Worm (Caenorhabditis elegans) whole organism, L2 larva: ENCODE data around the gene clec-132.
A peak's percentile ranks its signal among the peaks of the same experiment; 100 is the strongest.

ENCODE experiments used
- C34F6.9 ChIP-seq: fragments of 150-350 bp; optimal IDR thresholded peaks from 2 replicates; lab custom pipeline; 2014; ENCODE audit warnings: missing biosample characterization, missing genetic modification characterization
- R02D3.7 ChIP-seq: fragments of 150-350 bp; optimal IDR thresholded peaks from 2 replicates; lab custom pipeline; 2014; ENCODE audit warnings: missing biosample characterization, missing genetic modification characterization
- Y55F3AM.14 ChIP-seq: fragments of 200-800 bp; sonication (Bioruptor generic); optimal IDR thresholded peaks from 2 replicates; lab custom pipeline; 2018; ENCODE audit warnings: mild to moderate bottlenecking, missing genetic modification characterization, missing compliant biosample characterization
- ama-1 ChIP-seq: fragments of 150-350 bp; optimal IDR thresholded peaks from 2 replicates; lab custom pipeline; 2018; ENCODE audit warnings: inconsistent platforms
- blmp-1 ChIP-seq: sonication (generic microtip); optimal IDR thresholded peaks from 2 replicates; lab custom pipeline; 2017; ENCODE audit warnings: missing genetic modification characterization, mild to moderate bottlenecking, missing compliant biosample characterization, antibody characterized with exemption, moderate library complexity; ENCODE audit not compliant: insufficient read depth
- crh-2 ChIP-seq: sonication (generic microtip); optimal IDR thresholded peaks from 2 replicates; lab custom pipeline; 2017; ENCODE audit warnings: missing biosample characterization, missing genetic modification characterization
- dmd-4 ChIP-seq: sonication (generic microtip); optimal IDR thresholded peaks from 2 replicates; lab custom pipeline; 2017; ENCODE audit warnings: missing biosample characterization, missing genetic modification characterization
- egl-27 ChIP-seq: sonication (generic microtip); optimal IDR thresholded peaks from 3 replicates; lab custom pipeline; 2017; ENCODE audit warnings: missing biosample characterization, missing genetic modification reagents, missing genetic modification characterization
- elt-1 ChIP-seq: fragments of 150-350 bp; optimal IDR thresholded peaks from 2 replicates; lab custom pipeline; 2014; ENCODE audit warnings: missing biosample characterization, missing genetic modification characterization
- elt-3 ChIP-seq: sonication (generic microtip); optimal IDR thresholded peaks from 2 replicates; lab custom pipeline; 2017; ENCODE audit warnings: missing biosample characterization, missing genetic modification characterization
- fos-1 ChIP-seq: fragments of 150-350 bp; optimal IDR thresholded peaks from 2 replicates; lab custom pipeline; 2014; ENCODE audit warnings: missing biosample characterization, missing genetic modification characterization
- gmeb-1 ChIP-seq: fragments of 150-350 bp; optimal IDR thresholded peaks from 2 replicates; lab custom pipeline; 2014; ENCODE audit warnings: missing biosample characterization, missing genetic modification characterization
- lin-11 ChIP-seq: fragments of 150-350 bp; sonication (generic microtip); optimal IDR thresholded peaks from 2 replicates; lab custom pipeline; 2014; ENCODE audit warnings: missing biosample characterization, missing genetic modification characterization, inconsistent platforms, mixed read lengths
- lin-13 ChIP-seq: fragments of 150-350 bp; optimal IDR thresholded peaks from 2 replicates; lab custom pipeline; 2014; ENCODE audit warnings: missing biosample characterization, missing genetic modification reagents, missing genetic modification characterization
- lin-39 ChIP-seq: fragments of 150-350 bp; optimal IDR thresholded peaks from 2 replicates; lab custom pipeline; 2014; ENCODE audit warnings: missing biosample characterization, missing genetic modification reagents, missing genetic modification characterization
- mbf-1 ChIP-seq: sonication (generic microtip); optimal IDR thresholded peaks from 2 replicates; lab custom pipeline; 2017; ENCODE audit warnings: missing biosample characterization, missing genetic modification characterization
- mdl-1 ChIP-seq, 2 experiments: fragments of 150-350 bp in 1 of 2; sonication (generic microtip) in 1 of 2; optimal IDR thresholded peaks; 2 replicates each; lab custom pipeline; 2017; ENCODE audit warnings: missing biosample characterization in 2 of 2, missing genetic modification characterization in 2 of 2
- nhr-10 ChIP-seq: sonication (generic microtip); optimal IDR thresholded peaks from 2 replicates; lab custom pipeline; 2017; ENCODE audit warnings: missing biosample characterization, missing genetic modification characterization
- nhr-11 ChIP-seq: fragments of 150-350 bp; optimal IDR thresholded peaks from 2 replicates; lab custom pipeline; 2014; ENCODE audit warnings: missing biosample characterization, missing genetic modification characterization
- nhr-129 ChIP-seq: fragments of 150-350 bp; optimal IDR thresholded peaks from 2 replicates; lab custom pipeline; 2014; ENCODE audit warnings: missing biosample characterization, missing genetic modification characterization
- nhr-21 ChIP-seq: fragments of 150-350 bp; optimal IDR thresholded peaks from 2 replicates; lab custom pipeline; 2014; ENCODE audit warnings: missing biosample characterization, missing genetic modification characterization
- nhr-23 ChIP-seq: fragments of 150-350 bp; optimal IDR thresholded peaks from 2 replicates; lab custom pipeline; 2014; ENCODE audit warnings: missing biosample characterization, missing genetic modification reagents, missing genetic modification characterization
- nhr-237 ChIP-seq: fragments of 150-350 bp; optimal IDR thresholded peaks from 2 replicates; lab custom pipeline; 2014; ENCODE audit warnings: missing biosample characterization, missing genetic modification characterization
- nhr-6 ChIP-seq: fragments of 150-350 bp; optimal IDR thresholded peaks from 2 replicates; lab custom pipeline; 2014; ENCODE audit warnings: missing biosample characterization, missing genetic modification characterization
- nhr-77 ChIP-seq: fragments of 150-350 bp; optimal IDR thresholded peaks from 2 replicates; lab custom pipeline; 2014; ENCODE audit warnings: missing biosample characterization, missing genetic modification characterization
- peb-1 ChIP-seq: fragments of 150-350 bp; optimal IDR thresholded peaks from 2 replicates; lab custom pipeline; 2014; ENCODE audit warnings: missing biosample characterization, missing genetic modification characterization
- sem-4 ChIP-seq: fragments of 150-350 bp; optimal IDR thresholded peaks from 2 replicates; lab custom pipeline; 2014; ENCODE audit warnings: missing biosample characterization, missing genetic modification reagents, missing genetic modification characterization
- snpc-4 ChIP-seq: fragments of 150-350 bp; optimal IDR thresholded peaks from 2 replicates; lab custom pipeline; 2014; ENCODE audit warnings: missing biosample characterization, missing genetic modification characterization
- unc-39 ChIP-seq: fragments of 150-350 bp; optimal IDR thresholded peaks from 2 replicates; lab custom pipeline; 2014; ENCODE audit warnings: missing biosample characterization, missing genetic modification characterization
- unc-55 ChIP-seq: fragments of 150-350 bp; sonication (generic microtip); optimal IDR thresholded peaks from 3 replicates; lab custom pipeline; 2014; ENCODE audit warnings: missing biosample characterization, missing genetic modification reagents, missing genetic modification characterization
- unc-62 ChIP-seq: fragments of 150-350 bp; optimal IDR thresholded peaks from 2 replicates; lab custom pipeline; 2014; ENCODE audit warnings: missing biosample characterization, missing genetic modification reagents, missing genetic modification characterization
- zag-1 ChIP-seq: fragments of 150-350 bp; optimal IDR thresholded peaks from 2 replicates; lab custom pipeline; 2014; ENCODE audit warnings: missing biosample characterization, missing genetic modification characterization
- ztf-1 ChIP-seq: fragments of 200-800 bp; sonication (Bioruptor generic); conservative IDR thresholded peaks from 2 replicates; pipeline ENCODE4 v1.3.6; 2022; ENCODE audit warnings: missing genetic modification characterization, missing compliant biosample characterization
- ztf-11 ChIP-seq: sonication (generic microtip); optimal IDR thresholded peaks from 2 replicates; lab custom pipeline; 2017; ENCODE audit warnings: missing biosample characterization, missing genetic modification characterization
- ztf-4 ChIP-seq: fragments of 150-350 bp; optimal IDR thresholded peaks from 2 replicates; lab custom pipeline; 2014; ENCODE audit warnings: missing biosample characterization, missing genetic modification characterization

The clec-132 gene

ce11 chrII:3576742-3577141 lies at the start of gene clec-132:
Gene clec-132, plus strand, starts transcription at chrII:3577042.
- TF ChIP-seq lin-11 (tag; lab: Kevin White, UChicago), result no peak
- no peak for TF ChIP-seq ztf-4 (tag; lab: Kevin White, UChicago)
- no peak for TF ChIP-seq egl-27 (tag; lab: Kevin White, UChicago)
- no peak for TF ChIP-seq fos-1 (tag; lab: Kevin White, UChicago)
- TF ChIP-seq nhr-21 (tag; lab: Kevin White, UChicago), result no peak
- TF ChIP-seq nhr-23 (tag; lab: Kevin White, UChicago), result no peak
- TF ChIP-seq C34F6.9 (tag; lab: Kevin White, UChicago), result no peak
- TF ChIP-seq nhr-6 (tag; lab: Kevin White, UChicago), result no peak
- TF ChIP-seq nhr-237 (tag; lab: Kevin White, UChicago), result no peak
- TF ChIP-seq zag-1, result no peak
- TF ChIP-seq ama-1, result no peak
- TF ChIP-seq dmd-4, result no peak
- TF ChIP-seq unc-55 (GFP tag; lab: Kevin White, UChicago), result no peak
- TF ChIP-seq elt-3 (tag; lab: Kevin White, UChicago), result no peak
- no peak for TF ChIP-seq unc-62 (GFP tag; lab: Kevin White, UChicago)

DNA sequence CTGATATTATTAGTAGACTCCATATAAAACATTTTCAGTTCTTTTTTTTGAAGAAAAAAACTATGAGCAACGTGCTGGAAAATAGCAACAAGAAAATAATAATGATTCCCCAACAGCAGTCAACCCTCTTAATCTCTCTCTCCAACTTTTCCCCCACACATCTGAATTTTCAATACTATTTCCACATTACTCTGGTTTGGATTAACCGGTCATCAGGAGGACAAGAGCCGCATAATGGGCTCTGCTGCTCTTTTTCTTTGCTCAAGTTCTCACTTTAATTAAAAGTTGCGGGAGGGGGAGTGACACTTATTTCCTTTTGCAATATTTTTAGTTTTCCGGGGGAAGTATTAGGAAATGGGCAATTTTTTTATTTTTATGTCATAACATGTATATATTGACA lies 49.4 kb upstream of the clec-132 start:
- TF ChIP-seq lin-13 (GFP tag; lab: Kevin White, UChicago) (no peak), nhr-23 (tag; lab: Kevin White, UChicago) (no peak), crh-2 (no peak), elt-1 (tag; lab: Kevin White, UChicago) (no peak), C34F6.9 (tag; lab: Kevin White, UChicago) (no peak), blmp-1 (no peak), zag-1 (no peak), lin-39 (no peak), snpc-4 (tag; lab: Kevin White, UChicago) (no peak), nhr-10 (tag; lab: Kevin White, UChicago) (no peak), nhr-237 (tag; lab: Kevin White, UChicago) (no peak), mbf-1 (no peak), ztf-1 (GFP tag; lab: Robert Waterston, UW) (no peak), unc-39 (tag; lab: Kevin White, UChicago) (no peak), lin-11 (tag; lab: Kevin White, UChicago) (no peak), nhr-77 (tag; lab: Kevin White, UChicago) (no peak), ztf-11 (tag; lab: Kevin White, UChicago) (no peak)

- peak; percentile 7 for TF ChIP-seq C34F6.9 (tag; lab: Kevin White, UChicago)
- no peak for TF ChIP-seq nhr-129 (tag; lab: Kevin White, UChicago)
- no peak for TF ChIP-seq ztf-11 (tag; lab: Kevin White, UChicago)
- TF ChIP-seq nhr-23 (tag; lab: Kevin White, UChicago), result no peak
- TF ChIP-seq lin-13 (GFP tag; lab: Kevin White, UChicago), result no peak
- TF ChIP-seq blmp-1, result no peak
- no peak for TF ChIP-seq lin-39
- TF ChIP-seq R02D3.7, result no peak
Observed at ce11 chrII:3528256-3528655, 48.6 kb upstream of the clec-132 start, which contains the start of gene ncs-6. Gene ncs-6, minus strand, starts transcription at chrII:3528516.

DNA sequence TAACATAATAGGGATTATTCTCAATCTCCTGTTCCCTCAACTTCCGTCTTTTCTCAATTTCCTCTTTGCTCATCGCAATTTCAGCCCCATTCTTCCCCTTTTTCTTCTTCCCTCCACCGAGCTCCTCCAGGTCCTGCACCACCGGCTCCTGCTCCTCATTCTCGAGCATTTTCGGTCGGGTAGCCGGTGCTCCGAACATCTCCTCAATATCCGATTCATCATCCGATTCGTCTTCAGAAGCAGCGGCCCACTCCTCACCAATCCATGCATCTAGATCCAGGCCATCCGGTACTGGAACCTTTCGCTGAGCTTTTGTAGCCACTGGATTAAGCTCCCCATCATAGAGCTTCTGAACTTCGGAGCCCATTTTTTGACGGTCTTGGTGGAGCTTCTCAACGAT lies 36.7 kb upstream of the clec-132 start:
- no peak for TF ChIP-seq zag-1
- TF ChIP-seq lin-11 (tag; lab: Kevin White, UChicago), result no peak
- TF ChIP-seq sem-4 (tag; lab: Kevin White, UChicago), result no peak
- no peak for TF ChIP-seq crh-2
- no peak for TF ChIP-seq ztf-1 (GFP tag; lab: Robert Waterston, UW)
- no peak for TF ChIP-seq lin-39
- no peak for TF ChIP-seq Y55F3AM.14 (GFP tag; lab: Kevin White, UChicago)
- TF ChIP-seq peb-1 (tag; lab: Kevin White, UChicago), result no peak
- TF ChIP-seq unc-55 (GFP tag; lab: Kevin White, UChicago), result no peak
- no peak for TF ChIP-seq gmeb-1 (tag; lab: Kevin White, UChicago)
- no peak for TF ChIP-seq dmd-4
- TF ChIP-seq nhr-11 (tag; lab: Kevin White, UChicago), result no peak
- TF ChIP-seq fos-1 (tag; lab: Kevin White, UChicago), result no peak
- TF ChIP-seq mdl-1 (tag; optimal IDR thresholded peaks at IDR 0.05; lab: Kevin White, UChicago), result no peak
